Fruit fly (Drosophila melanogaster) whole organism, pupa: ENCODE data around the gene Sgs8.

ENCODE experiments used
- CG10348 ChIP-seq: fragments of 200-800 bp; sonication (Bioruptor generic); IDR thresholded peaks from 2 replicates; pipeline ENCODE4 v1.3.6; 2022; ENCODE audit warnings: missing biosample characterization, missing genetic modification characterization
- CG12605 ChIP-seq: fragments of 200-800 bp; sonication (Bioruptor generic); IDR thresholded peaks from 2 replicates; pipeline ENCODE4 v1.3.6; 2022; ENCODE audit warnings: missing biosample characterization, missing genetic modification characterization
- CG13204 ChIP-seq: fragments of 200-800 bp; sonication (Bioruptor generic); optimal IDR thresholded peaks from 2 replicates; lab custom pipeline; 2018; ENCODE audit warnings: missing biosample characterization, mild to moderate bottlenecking, missing genetic modification characterization, moderate library complexity
- CG14655 ChIP-seq: fragments of 200-800 bp; sonication (Bioruptor generic); optimal IDR thresholded peaks from 3 replicates; lab custom pipeline; 2017; ENCODE audit warnings: mild to moderate bottlenecking, missing biosample characterization, missing genetic modification reagents, missing genetic modification characterization
- CG15710 ChIP-seq: fragments of 200-800 bp; sonication (Bioruptor generic); optimal IDR thresholded peaks from 2 replicates; lab custom pipeline; 2018; ENCODE audit warnings: missing biosample characterization, mild to moderate bottlenecking, missing genetic modification characterization, moderate library complexity
- CG17806 ChIP-seq: fragments of 200-800 bp; sonication (Bioruptor generic); optimal IDR thresholded peaks from 2 replicates; lab custom pipeline; 2018; ENCODE audit warnings: missing biosample characterization, mild to moderate bottlenecking, missing genetic modification characterization, moderate library complexity
- CG32121 ChIP-seq: fragments of 200-800 bp; sonication (Bioruptor generic); IDR thresholded peaks from 2 replicates; pipeline ENCODE4 v1.3.6; 2022; ENCODE audit warnings: missing biosample characterization, missing genetic modification characterization
- CG34367 ChIP-seq: fragments of 200-800 bp; sonication (Bioruptor generic); optimal IDR thresholded peaks from 2 replicates; lab custom pipeline; 2018; ENCODE audit warnings: missing biosample characterization, mild to moderate bottlenecking, missing genetic modification characterization
- CG4496 ChIP-seq: fragments of 200-800 bp; sonication (Bioruptor generic); IDR thresholded peaks from 3 replicates; pipeline ENCODE4 v1.3.6; 2022; ENCODE audit warnings: missing biosample characterization, missing genetic modification characterization
- CG8159 ChIP-seq: fragments of 200-800 bp; sonication (Bioruptor generic); optimal IDR thresholded peaks from 3 replicates; lab custom pipeline; 2018; ENCODE audit warnings: missing biosample characterization, mild to moderate bottlenecking, missing genetic modification characterization, moderate library complexity
- CG8301 ChIP-seq: fragments of 200-800 bp; sonication (Bioruptor generic); optimal IDR thresholded peaks from 2 replicates; lab custom pipeline; 2018; ENCODE audit warnings: missing biosample characterization, mild to moderate bottlenecking, missing genetic modification characterization
- CG9948 ChIP-seq: fragments of 200-800 bp; sonication (Bioruptor generic); optimal IDR thresholded peaks from 2 replicates; lab custom pipeline; 2018; ENCODE audit warnings: missing biosample characterization, mild to moderate bottlenecking, missing genetic modification characterization, moderate library complexity
- D1 ChIP-seq: fragments of 200-800 bp; sonication (Bioruptor generic); optimal IDR thresholded peaks from 2 replicates; lab custom pipeline; 2018; ENCODE audit warnings: missing biosample characterization, mild to moderate bottlenecking, missing genetic modification characterization, moderate library complexity
- EcR ChIP-seq: fragments of 200-800 bp; sonication (Bioruptor generic); optimal IDR thresholded peaks from 3 replicates; lab custom pipeline; 2019; ENCODE audit warnings: missing biosample characterization, missing genetic modification characterization, mild to moderate bottlenecking, moderate library complexity, missing genetic modification reagents
- Ets98B ChIP-seq: fragments of 200-800 bp; sonication (Bioruptor generic); IDR thresholded peaks from 2 replicates; pipeline ENCODE4 v1.3.6; 2022; ENCODE audit warnings: missing biosample characterization, missing genetic modification characterization
- Pif1A ChIP-seq: fragments of 200-800 bp; sonication (Bioruptor generic); optimal IDR thresholded peaks from 3 replicates; lab custom pipeline; 2016; ENCODE audit warnings: missing biosample characterization, missing genetic modification characterization
- Pif1B ChIP-seq: fragments of 200-800 bp; sonication (Bioruptor generic); optimal IDR thresholded peaks from 3 replicates; lab custom pipeline; 2016; ENCODE audit warnings: missing biosample characterization, missing genetic modification characterization
- Snoo ChIP-seq: fragments of 200-800 bp; sonication (Bioruptor generic); optimal IDR thresholded peaks from 3 replicates; lab custom pipeline; 2017; ENCODE audit warnings: missing biosample characterization, mild to moderate bottlenecking, missing genetic modification characterization, inconsistent platforms
- fd96Ca ChIP-seq: fragments of 200-800 bp; sonication (Bioruptor generic); IDR thresholded peaks from 3 replicates; pipeline ENCODE4 v1.3.6; 2022; ENCODE audit warnings: missing biosample characterization, missing genetic modification characterization
- gl ChIP-seq: fragments of 200-800 bp; sonication (Bioruptor generic); optimal IDR thresholded peaks from 2 replicates; lab custom pipeline; 2018; ENCODE audit warnings: missing biosample characterization, mild to moderate bottlenecking, missing genetic modification characterization
- rn ChIP-seq: fragments of 200-800 bp; sonication (Bioruptor generic); IDR thresholded peaks from 2 replicates; pipeline ENCODE4 v1.3.6; 2022; ENCODE audit warnings: missing biosample characterization, missing genetic modification characterization

Gene Sgs8

dm6 chr3L:11510489-11510888 lies 1.3 kb upstream of the Sgs8 start, which contains the start of gene CG33272:
Gene CG33272 (minus strand): TSS chr3L:11510589.
- TF ChIP-seq CG12605 (GFP tag; lab: Robert Waterston, UW) (no peak), CG8301 (tag; lab: Kevin White, UChicago) (no peak), CG34367 (tag; lab: Kevin White, UChicago) (no peak), rn (GFP tag; lab: Robert Waterston, UW) (no peak), CG9948 (tag; lab: Kevin White, UChicago) (no peak), CG10348 (no peak), fd96Ca (GFP tag; lab: Robert Waterston, UW) (no peak), CG13204 (GFP tag; lab: Kevin White, UChicago) (no peak), CG8159 (no peak), Pif1B (GFP tag; lab: Kevin White, UChicago) (no peak)

- TF ChIP-seq Snoo (tag; lab: Kevin White, UChicago): no peak
- no peak for TF ChIP-seq fd96Ca (GFP tag; lab: Robert Waterston, UW)
- TF ChIP-seq D1 (tag; lab: Kevin White, UChicago): no peak
- no peak for TF ChIP-seq CG8159
- TF ChIP-seq Pif1A (GFP tag; lab: Kevin White, UChicago): no peak
- TF ChIP-seq CG8301 (tag; lab: Kevin White, UChicago): no peak
- no peak for TF ChIP-seq CG4496
- TF ChIP-seq Pif1B (GFP tag; lab: Kevin White, UChicago): no peak
- no peak for TF ChIP-seq CG15710
- TF ChIP-seq CG17806: no peak
- TF ChIP-seq CG34367 (tag; lab: Kevin White, UChicago): no peak
- no peak for TF ChIP-seq CG9948 (tag; lab: Kevin White, UChicago)
- TF ChIP-seq CG12605 (GFP tag; lab: Robert Waterston, UW): no peak
- no peak for TF ChIP-seq rn (GFP tag; lab: Robert Waterston, UW)
- TF ChIP-seq CG14655: no peak
- TF ChIP-seq CG32121 (GFP tag; lab: Robert Waterston, UW): no peak
- TF ChIP-seq EcR (GFP tag; lab: Kevin White, UChicago): no peak
- TF ChIP-seq CG10348: no peak
These were observed 857 bp downstream of the Sgs8 start, which contains the start of gene CG33500 for dm6 chr3L:11508337-11508736. Gene CG33500 (plus strand): TSS chr3L:11508637.

- TF ChIP-seq CG15710 (peak; percentile 22), Pif1B (GFP tag; lab: Kevin White, UChicago) (peak; percentile 46), CG9948 (tag; lab: Kevin White, UChicago) (peak; percentile 26), Pif1A (GFP tag; lab: Kevin White, UChicago) (peak; percentile 41), CG14655 (peak; percentile 67), Ets98B (peak; percentile 24; the same call in 1 of the 2 replicates), fd96Ca (GFP tag; lab: Robert Waterston, UW) (no peak), CG13204 (GFP tag; lab: Kevin White, UChicago) (peak; percentile 57), CG10348 (no peak), CG17806 (peak; percentile 40), CG8159 (peak; percentile 47), EcR (GFP tag; lab: Kevin White, UChicago) (peak; percentile 90), gl (tag; lab: Kevin White, UChicago) (peak; percentile 7), CG32121 (GFP tag; lab: Robert Waterston, UW) (no peak), CG8301 (tag; lab: Kevin White, UChicago) (peak; percentile 31)
These were observed 15.9 kb downstream of the Sgs8 start for dm6 chr3L:11493090-11493807.

- no peak for TF ChIP-seq fd96Ca (GFP tag; lab: Robert Waterston, UW)
- no peak for TF ChIP-seq rn (GFP tag; lab: Robert Waterston, UW)
- TF ChIP-seq CG17806: no peak
- no peak for TF ChIP-seq CG10348
- TF ChIP-seq CG14655: no peak
- peak; percentile 54 for TF ChIP-seq CG32121 (GFP tag; lab: Robert Waterston, UW)
- TF ChIP-seq CG13204 (GFP tag; lab: Kevin White, UChicago): peak; percentile 29
- TF ChIP-seq Ets98B: no peak
- TF ChIP-seq CG4496: no peak
- TF ChIP-seq CG15710: no peak
- no peak for TF ChIP-seq gl (tag; lab: Kevin White, UChicago)
- no peak for TF ChIP-seq CG34367 (tag; lab: Kevin White, UChicago)
- TF ChIP-seq, all 21 proteins: peak for 2
These were observed 16.7 kb downstream of the Sgs8 start for dm6 chr3L:11492457-11492856.

dm6 chr3L:11491874-11492268 lies 17.3 kb downstream of the Sgs8 start:
- TF ChIP-seq CG10348 (no peak), CG8301 (tag; lab: Kevin White, UChicago) (no peak), CG13204 (GFP tag; lab: Kevin White, UChicago) (no peak), D1 (tag; lab: Kevin White, UChicago) (no peak), CG9948 (tag; lab: Kevin White, UChicago) (no peak), CG14655 (no peak)

- TF ChIP-seq D1 (tag; lab: Kevin White, UChicago) (no peak), CG9948 (tag; lab: Kevin White, UChicago) (peak; percentile 36), CG14655 (peak; percentile 58), Snoo (tag; lab: Kevin White, UChicago) (peak; percentile 73), CG10348 (no peak), CG32121 (GFP tag; lab: Robert Waterston, UW) (peak; percentile 61), fd96Ca (GFP tag; lab: Robert Waterston, UW) (no peak), rn (GFP tag; lab: Robert Waterston, UW) (0 out of 2 replicates have a peak, but pooled peaks have one; percentile 8), Pif1A (GFP tag; lab: Kevin White, UChicago) (peak; percentile 47), gl (tag; lab: Kevin White, UChicago) (no peak), Pif1B (GFP tag; lab: Kevin White, UChicago) (no peak), CG8159 (peak; percentile 58), Ets98B (peak; percentile 8; the same call in 1 of the 2 replicates), CG12605 (GFP tag; lab: Robert Waterston, UW) (peak; percentile 54), CG34367 (tag; lab: Kevin White, UChicago) (peak; percentile 25), EcR (GFP tag; lab: Kevin White, UChicago) (no peak), CG4496 (peak; percentile 73), CG17806 (peak; percentile 48), CG8301 (tag; lab: Kevin White, UChicago) (peak; percentile 51), CG15710 (peak; percentile 57), CG13204 (GFP tag; lab: Kevin White, UChicago) (no peak)
These were observed 17.8 kb downstream of the Sgs8 start for dm6 chr3L:11491222-11491873.
